Fruit fly (Drosophila melanogaster) ovary, adult (tissue): ENCODE measurements around the gene CG13690.

Source experiments
- CG17801 ChIP-seq: fragments of 200-800 bp; optimal IDR thresholded peaks from 2 replicates; lab custom pipeline; 2019; ENCODE audit warnings: missing biosample characterization, mild to moderate bottlenecking, missing genetic modification characterization, moderate library complexity; ENCODE audit not compliant: partially characterized antibody

The CG13690 gene

DNA sequence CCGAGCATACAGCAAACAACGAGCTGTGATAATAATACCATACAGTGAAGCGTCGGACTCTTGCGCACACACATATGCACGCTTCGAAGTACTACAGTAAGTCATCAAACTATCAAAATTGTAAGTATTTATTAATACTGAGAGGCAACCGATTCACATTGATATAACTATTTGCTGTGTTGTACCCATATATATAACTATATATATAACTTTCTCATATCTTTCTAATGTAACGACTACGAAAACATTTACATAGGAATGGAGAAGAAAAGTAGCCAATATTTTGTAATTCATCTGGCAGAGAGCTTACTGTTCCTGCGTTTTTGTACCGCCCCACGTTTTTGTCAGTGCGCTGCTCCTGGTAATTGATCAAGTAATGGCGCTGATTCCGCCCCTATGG lies 6.5 kb downstream of the CG13690 start:
- no peak for TF ChIP-seq CG17801 (GFP tag; lab: Kevin White, UChicago)

DNA sequence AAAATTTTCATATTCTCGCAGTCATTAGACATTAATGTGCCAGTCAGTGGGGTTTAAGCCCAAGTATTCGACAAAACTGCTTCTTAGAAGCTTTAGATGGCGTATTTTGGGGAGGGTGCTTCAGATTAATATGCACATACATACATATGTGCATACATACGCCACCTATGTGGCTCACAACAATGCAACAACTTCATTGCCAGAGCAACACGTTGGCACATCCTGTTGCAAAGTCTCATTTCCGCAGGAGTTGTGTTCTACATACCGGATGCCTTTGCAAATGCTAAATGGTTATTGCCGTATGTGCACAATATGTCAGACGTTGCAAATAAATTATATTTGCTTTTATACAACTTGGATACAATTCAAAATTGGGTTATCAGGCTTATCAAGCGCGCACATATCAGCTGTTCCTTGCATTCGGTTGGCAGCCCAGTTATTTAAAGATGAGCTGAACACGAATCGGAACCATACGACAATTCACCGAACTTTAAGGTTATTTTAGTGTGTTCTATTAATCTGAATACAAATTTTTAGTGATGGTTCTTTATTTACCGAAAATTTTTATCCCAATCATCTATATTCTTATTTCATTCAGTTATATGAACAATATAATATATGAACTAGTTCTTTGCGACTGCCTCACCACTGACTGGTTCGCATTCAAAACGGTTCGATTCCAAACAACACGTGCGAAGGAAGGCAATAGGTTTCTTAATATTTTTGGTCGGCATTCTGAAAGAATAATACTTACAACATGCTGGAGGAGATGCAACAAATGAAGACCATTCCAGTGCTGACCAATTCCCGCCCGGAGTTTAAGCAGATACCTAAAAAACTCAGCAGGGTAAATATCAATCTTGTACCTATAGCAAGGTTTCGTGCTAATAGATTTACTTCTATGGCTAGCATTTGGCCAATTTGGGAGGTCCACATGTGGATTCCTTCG lies 15.6 kb downstream of the CG13690 start, which contains the start of gene Polr1B:
Gene Polr1B (plus strand): TSS at position 659 of the 949 bp plus-strand sequence.
- no peak for TF ChIP-seq CG17801 (GFP tag; lab: Kevin White, UChicago)

DNA sequence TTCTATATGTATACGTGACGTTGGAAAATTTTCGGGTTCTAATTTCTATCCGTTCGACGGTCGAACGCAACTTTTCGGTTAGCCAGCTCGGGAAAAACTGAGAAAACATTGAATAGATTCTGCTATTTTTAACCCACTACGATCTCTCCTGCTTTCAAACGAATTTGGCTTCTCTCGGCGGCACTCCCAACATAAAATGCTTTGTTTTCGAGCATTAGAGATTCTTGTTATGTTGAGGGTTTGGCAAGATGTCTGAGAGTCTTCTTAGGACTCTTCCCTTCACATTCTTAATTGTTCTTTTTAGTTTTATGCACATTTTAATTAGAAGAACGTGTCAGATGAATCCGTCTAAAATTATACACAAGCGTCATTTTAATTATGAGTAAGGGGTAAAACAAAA lies 17.4 kb downstream of the CG13690 start, which contains the start of gene CG4213:
Gene CG4213 (minus strand): TSS at position 101 of the 400 bp plus-strand sequence.
- TF ChIP-seq CG17801 (GFP tag; lab: Kevin White, UChicago) = no peak

DNA sequence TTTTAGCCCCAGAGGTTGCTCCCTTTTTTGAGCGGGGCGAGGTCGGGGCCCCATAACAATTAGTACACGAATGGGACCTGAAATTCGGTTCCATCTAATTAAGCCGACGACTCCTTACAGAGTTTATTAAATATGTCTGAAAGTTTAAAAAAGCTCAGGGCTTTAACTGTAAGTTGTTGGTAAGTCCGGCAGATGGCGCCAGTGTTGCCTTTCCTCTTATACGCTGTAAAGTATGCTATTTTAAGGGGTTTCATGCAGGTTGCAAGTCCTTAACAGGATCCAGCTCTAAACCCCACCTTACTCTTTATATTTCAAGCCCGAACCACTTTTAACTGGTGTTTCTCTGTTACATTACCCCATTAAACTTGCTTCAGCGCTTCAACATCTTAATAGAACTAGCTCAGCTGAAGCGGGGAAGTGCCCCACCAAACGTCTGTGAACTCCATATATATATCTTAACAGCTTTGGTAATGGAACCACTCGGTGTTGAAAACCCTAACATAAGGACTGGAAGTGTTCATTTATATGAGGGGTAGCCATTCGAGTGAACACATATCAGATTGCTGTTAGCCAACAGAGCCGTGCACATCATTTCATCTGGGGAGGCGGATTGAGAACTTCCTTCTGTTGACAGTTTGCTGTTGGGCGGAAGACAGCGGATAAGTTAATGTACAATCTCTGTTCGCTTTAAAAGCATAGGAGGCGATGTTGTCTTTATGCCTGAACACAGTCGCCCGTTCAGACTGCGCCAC lies 23.9 kb downstream of the CG13690 start:
- no peak for TF ChIP-seq CG17801 (GFP tag; lab: Kevin White, UChicago)

DNA sequence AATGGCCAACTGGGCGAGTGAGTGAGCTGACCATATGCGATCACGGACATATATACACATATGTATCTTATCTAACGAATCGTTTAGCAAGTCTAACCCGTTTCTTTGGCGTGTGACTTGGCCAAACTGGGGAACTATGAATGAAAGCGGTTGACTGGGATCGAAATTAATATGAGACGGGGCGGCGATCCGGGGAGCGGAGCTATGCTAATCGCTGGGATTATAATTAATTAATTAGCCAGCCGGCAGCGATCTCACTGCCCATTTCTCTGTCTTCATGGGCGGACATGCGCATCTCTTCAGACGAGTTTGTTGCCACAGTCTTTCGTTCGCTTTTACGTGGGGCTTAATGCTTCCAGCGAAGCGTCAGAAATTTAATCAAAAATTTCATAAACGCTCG lies 26.9 kb downstream of the CG13690 start:
- no peak for TF ChIP-seq CG17801 (GFP tag; lab: Kevin White, UChicago)

DNA sequence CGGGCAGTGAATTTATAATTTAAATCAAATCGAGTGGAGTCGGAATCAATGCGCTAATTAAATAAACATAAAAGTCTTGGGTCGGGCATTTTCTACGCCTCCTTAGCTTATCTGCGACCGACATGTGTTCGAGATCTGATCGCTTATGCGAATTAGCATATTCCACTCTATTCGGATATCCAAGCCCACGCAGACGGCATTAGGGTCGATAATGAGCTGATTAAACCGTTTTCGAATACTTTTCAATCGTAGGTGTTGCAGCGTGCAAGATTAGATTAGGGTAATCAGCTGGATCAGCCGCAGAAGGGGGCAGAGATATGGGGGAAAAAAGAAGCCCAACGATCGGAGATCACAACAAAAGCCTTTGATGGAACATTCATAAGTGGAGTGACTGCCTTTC lies 28.9 kb downstream of the CG13690 start:
- TF ChIP-seq CG17801 (GFP tag; lab: Kevin White, UChicago) = no peak

DNA sequence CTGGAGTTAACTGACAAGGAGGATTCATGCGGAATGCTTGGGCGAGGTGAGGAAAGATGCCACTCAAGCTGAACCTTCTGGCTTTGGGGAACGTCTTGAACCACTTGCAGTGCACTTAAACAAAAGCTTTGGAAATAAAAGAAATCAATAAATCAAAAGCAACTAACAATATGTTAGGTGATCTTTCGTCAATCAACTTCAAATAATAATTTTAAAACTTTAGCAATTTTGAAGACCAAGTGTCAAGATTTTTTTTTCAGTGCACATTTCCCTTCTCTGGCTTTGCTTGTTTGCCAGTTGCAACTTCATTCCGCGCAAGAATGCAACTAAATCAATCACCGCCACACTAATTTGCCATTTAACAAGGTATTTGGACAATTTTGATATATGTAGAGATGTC lies 36.6 kb downstream of the CG13690 start:
- no peak for TF ChIP-seq CG17801 (GFP tag; lab: Kevin White, UChicago)

DNA sequence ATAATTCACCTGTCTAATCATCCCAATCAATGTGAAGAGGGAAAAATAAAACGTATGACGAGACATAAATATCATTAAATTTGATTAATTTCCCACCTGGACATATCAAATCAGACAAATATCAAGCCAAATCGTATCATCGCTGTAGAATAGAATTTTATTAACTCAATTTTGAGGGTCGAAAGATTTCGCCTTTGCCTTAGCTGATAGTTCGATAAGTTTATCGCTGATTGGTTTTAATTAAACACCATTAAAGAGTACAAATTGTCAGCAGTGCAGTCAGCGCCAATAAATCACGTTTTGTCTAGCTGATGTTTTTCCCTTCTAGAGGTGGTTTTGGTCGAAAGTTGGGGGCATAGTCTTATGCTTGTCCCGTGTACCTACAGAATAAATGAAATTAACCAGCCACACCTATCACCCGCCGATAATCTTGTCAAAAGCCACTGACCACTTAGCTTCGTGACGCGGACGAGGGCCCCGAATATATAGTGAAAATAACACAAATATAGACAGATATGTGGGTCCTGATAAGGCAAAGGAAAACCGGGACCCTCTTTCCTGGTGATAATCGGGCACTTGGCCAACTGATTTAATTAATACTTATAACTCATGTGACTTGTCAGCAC lies 40.5 kb downstream of the CG13690 start:
- no peak for TF ChIP-seq CG17801 (GFP tag; lab: Kevin White, UChicago)

DNA sequence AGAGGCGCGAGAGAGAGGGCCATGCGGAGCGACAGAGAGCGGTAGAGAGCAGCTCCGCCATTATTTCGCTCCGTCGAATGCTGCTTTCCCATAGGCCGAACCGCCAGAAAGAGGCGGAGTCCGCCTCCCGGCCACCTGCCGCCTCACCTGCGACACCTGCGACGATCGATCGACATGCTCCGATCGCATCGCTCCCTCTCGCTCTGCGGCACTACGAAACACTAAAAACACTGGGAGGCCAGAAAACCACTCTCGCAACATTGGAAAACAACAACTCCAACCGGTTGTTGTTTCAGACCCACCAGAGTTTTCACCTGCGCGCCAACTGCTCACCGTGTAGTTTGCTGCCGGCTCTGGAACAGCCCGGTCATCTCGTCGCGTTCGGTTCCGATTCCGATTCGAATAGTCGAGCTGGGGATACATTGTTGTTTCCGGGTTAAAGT lies 41.7 kb downstream of the CG13690 start, which contains the start of gene al:
Gene al (plus strand): TSS at position 333 of the 443 bp plus-strand sequence.
- TF ChIP-seq CG17801 (GFP tag; lab: Kevin White, UChicago) = no peak

DNA sequence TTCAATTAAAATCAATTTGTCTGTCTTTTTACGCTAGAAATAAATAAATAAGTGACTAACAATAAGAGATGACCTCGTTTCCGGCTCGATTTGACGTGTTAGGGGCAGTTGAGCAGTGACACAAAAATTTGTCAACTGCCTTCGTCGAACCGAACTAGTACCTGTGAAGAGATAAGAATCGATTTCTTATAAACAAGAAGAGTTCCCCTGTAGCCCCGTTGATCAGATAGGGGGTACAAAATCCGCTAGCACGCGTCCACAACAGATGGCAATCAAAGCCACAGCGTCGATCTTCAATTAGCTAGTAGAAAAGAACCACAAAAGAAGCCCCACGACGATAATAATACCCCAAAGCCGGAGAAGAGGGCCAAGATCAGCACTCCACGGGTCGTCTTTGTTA lies 47.7 kb downstream of the CG13690 start:
- no peak for TF ChIP-seq CG17801 (GFP tag; lab: Kevin White, UChicago)

DNA sequence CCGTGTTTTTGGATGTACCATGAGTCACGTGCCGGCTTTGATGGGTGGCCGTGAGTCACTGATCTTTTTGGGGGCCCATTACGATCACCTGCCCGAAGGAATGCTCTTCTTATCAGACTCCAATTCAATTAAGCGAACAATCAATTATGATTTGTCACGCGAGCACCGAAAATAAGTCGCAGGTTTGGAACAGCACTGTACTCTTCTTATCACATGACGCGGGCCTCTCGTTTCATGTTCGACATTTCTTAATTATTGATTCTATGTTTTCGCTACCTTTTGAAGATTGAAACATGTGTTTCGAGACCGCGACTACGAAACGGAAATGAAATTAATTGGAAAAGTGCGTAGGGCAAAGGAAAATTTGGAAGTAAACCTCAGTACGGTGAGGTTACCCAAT lies 49.6 kb downstream of the CG13690 start:
- TF ChIP-seq CG17801 (GFP tag; lab: Kevin White, UChicago) = no peak
